Worm (Caenorhabditis elegans): ENCODE data around the gene mig-21.

ce11 chrIII:5876867-5877641 is 1.1 kb downstream of the mig-21 start:
- TF ChIP-seq sox-4 (tag; optimal IDR thresholded peaks at IDR 0.05): no peak
- no peak for TF ChIP-seq nhr-11 (tag; optimal IDR thresholded peaks at IDR 0.05)
- no peak for TF ChIP-seq lim-6 (tag; optimal IDR thresholded peaks at IDR 0.05)
- TF ChIP-seq ama-1 (optimal IDR thresholded peaks at IDR 0.05): no peak
- no peak for TF ChIP-seq K09A11.1 (tag; optimal IDR thresholded peaks at IDR 0.05; ENCODE audit: insufficient read depth)
- no peak for TF ChIP-seq ceh-22 (tag; optimal IDR thresholded peaks at IDR 0.05)
- TF ChIP-seq fkh-10 (GFP tag; optimal IDR thresholded peaks at IDR 0.05): no peak
- TF ChIP-seq pha-4 (tag; optimal IDR thresholded peaks at IDR 0.05): no peak
- peak; percentile 13 for TF ChIP-seq elt-2 (tag; optimal IDR thresholded peaks at IDR 0.05)
